Fruit fly (Drosophila melanogaster): Measurements from ENCODE around the gene Pdi.

Pdi gene

dm6 chr3L:15131278-15131677, 11.4 kb downstream of the Pdi start, which contains the start of gene CG13457:
TSS of gene CG13457 (minus strand) at chr3L:15131378.
- no peak for TF ChIP-seq CG17801 (GFP tag; optimal IDR thresholded peaks at IDR 0.05; ENCODE audit: partially characterized antibody)

- no peak for TF ChIP-seq CG17801 (GFP tag; optimal IDR thresholded peaks at IDR 0.05; ENCODE audit: partially characterized antibody)
These were observed 16.9 kb downstream of the Pdi start for dm6 chr3L:15125717-15126116.

dm6 chr3L:15125077-15125652, 17.5 kb downstream of the Pdi start, which contains the start of gene CG16959:
TSS of gene CG16959 (minus strand) at chr3L:15125321.
- TF ChIP-seq CG17801 (GFP tag; optimal IDR thresholded peaks at IDR 0.05; ENCODE audit: partially characterized antibody): no peak

- no peak for TF ChIP-seq CG17801 (GFP tag; optimal IDR thresholded peaks at IDR 0.05; ENCODE audit: partially characterized antibody)
These were observed 18.9 kb downstream of the Pdi start for dm6 chr3L:15123736-15124135.

- TF ChIP-seq CG17801 (GFP tag; optimal IDR thresholded peaks at IDR 0.05; ENCODE audit: partially characterized antibody): no peak
These were observed 21.4 kb downstream of the Pdi start, which contains the start of gene CG32847 for dm6 chr3L:15121272-15121671. TSS of gene CG32847 (plus strand) at chr3L:15121572.

dm6 chr3L:15116536-15116935, 26.1 kb downstream of the Pdi start, which contains the start of gene Cep135:
TSS of gene Cep135 (plus strand) at chr3L:15116737.
- no peak for TF ChIP-seq CG17801 (GFP tag; optimal IDR thresholded peaks at IDR 0.05; ENCODE audit: partially characterized antibody)

- TF ChIP-seq CG17801 (GFP tag; optimal IDR thresholded peaks at IDR 0.05; ENCODE audit: partially characterized antibody): no peak
These were observed 29.4 kb downstream of the Pdi start, which contains the start of gene CG13458 for dm6 chr3L:15113257-15113656. TSS of gene CG13458 (plus strand) at chr3L:15113557.

- TF ChIP-seq CG17801 (GFP tag; optimal IDR thresholded peaks at IDR 0.05; ENCODE audit: partially characterized antibody): no peak
These were observed 33.7 kb downstream of the Pdi start for dm6 chr3L:15108948-15109347.

- TF ChIP-seq CG17801 (GFP tag; optimal IDR thresholded peaks at IDR 0.05; ENCODE audit: partially characterized antibody): no peak
These were observed 34.1 kb downstream of the Pdi start for dm6 chr3L:15108524-15108923.

dm6 chr3L:15107776-15108379, 34.8 kb downstream of the Pdi start:
- TF ChIP-seq CG17801 (GFP tag; optimal IDR thresholded peaks at IDR 0.05; ENCODE audit: partially characterized antibody): peak; percentile 76

dm6 chr3L:15107158-15107775, 35.4 kb downstream of the Pdi start:
- TF ChIP-seq CG17801 (GFP tag; optimal IDR thresholded peaks at IDR 0.05; ENCODE audit: partially characterized antibody): no peak

dm6 chr3L:15105566-15106207, 37.0 kb downstream of the Pdi start, which contains the start of gene CG45071:
TSS of gene CG45071 (plus strand) at chr3L:15105882.
- no peak for TF ChIP-seq CG17801 (GFP tag; optimal IDR thresholded peaks at IDR 0.05; ENCODE audit: partially characterized antibody)

- TF ChIP-seq CG17801 (GFP tag; optimal IDR thresholded peaks at IDR 0.05; ENCODE audit: partially characterized antibody): no peak
These were observed 37.6 kb downstream of the Pdi start for dm6 chr3L:15104849-15105555.

dm6 chr3L:15103988-15104848, 38.4 kb downstream of the Pdi start:
- no peak for TF ChIP-seq CG17801 (GFP tag; optimal IDR thresholded peaks at IDR 0.05; ENCODE audit: partially characterized antibody)
